Worm (Caenorhabditis elegans): ENCODE results near the gene F53A9.3.
A peak's percentile ranks its signal among the peaks of the same experiment; 100 is the strongest.

The F53A9.3 gene

DNA sequence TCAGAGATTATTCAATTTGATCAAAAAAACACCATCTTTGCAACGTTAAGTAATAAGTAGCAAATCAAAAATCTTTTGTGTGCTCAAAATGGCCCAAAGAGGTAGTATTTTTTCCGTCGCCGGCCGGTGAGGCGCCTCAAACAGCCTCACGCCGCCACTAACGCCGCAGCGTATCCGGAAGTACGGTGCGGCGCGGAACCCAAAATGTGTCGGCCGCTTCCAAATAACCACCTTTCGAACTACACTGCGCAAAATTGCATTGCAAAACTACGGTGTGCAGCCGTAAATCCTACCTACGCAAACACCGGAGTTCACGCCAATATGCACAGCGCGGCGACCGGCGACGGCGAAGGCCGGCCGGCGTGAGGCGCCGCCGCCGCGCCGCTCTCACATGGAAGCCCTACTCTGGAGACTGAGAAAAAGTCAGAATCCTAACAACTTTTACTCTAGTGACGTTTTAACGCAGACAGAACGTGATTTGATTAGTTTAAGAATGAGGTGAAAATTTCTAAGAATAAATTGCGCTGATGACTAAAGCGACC lies 33.5 kb downstream of the F53A9.3 start (continued):
- TF ChIP-seq zfp-2 (tag; optimal IDR thresholded peaks at IDR 0.05): no peak
- TF ChIP-seq ceh-44 (GFP tag; IDR thresholded peaks at IDR 0.05): no peak
- TF ChIP-seq tag-97 (GFP tag; IDR thresholded peaks at IDR 0.05): no peak
- no peak for TF ChIP-seq unc-130 (GFP tag; optimal IDR thresholded peaks at IDR 0.05)
- TF ChIP-seq F10B5.3 (tag; optimal IDR thresholded peaks at IDR 0.05): peak; percentile 54
- TF ChIP-seq lin-29 (GFP tag; IDR thresholded peaks at IDR 0.05): no peak
- no peak for TF ChIP-seq nhr-76 (tag; optimal IDR thresholded peaks at IDR 0.05)
- 0 out of 2 replicates have a peak, but pooled peaks have one; percentile 26 for TF ChIP-seq Y48G9A.11 (GFP tag; IDR thresholded peaks at IDR 0.05)
- no peak for TF ChIP-seq ama-1 (optimal IDR thresholded peaks at IDR 0.05)
- TF ChIP-seq nhr-42 (GFP tag; IDR thresholded peaks at IDR 0.05): 0 out of 2 replicates have a peak, but pooled peaks have one; percentile 24
- 0 out of 2 replicates have a peak, but pooled peaks have one; percentile 25 for TF ChIP-seq D1046.2 (GFP tag; IDR thresholded peaks at IDR 0.05)
- no peak for TF ChIP-seq F26F4.8 (GFP tag; conservative IDR thresholded peaks at IDR 0.05)

DNA sequence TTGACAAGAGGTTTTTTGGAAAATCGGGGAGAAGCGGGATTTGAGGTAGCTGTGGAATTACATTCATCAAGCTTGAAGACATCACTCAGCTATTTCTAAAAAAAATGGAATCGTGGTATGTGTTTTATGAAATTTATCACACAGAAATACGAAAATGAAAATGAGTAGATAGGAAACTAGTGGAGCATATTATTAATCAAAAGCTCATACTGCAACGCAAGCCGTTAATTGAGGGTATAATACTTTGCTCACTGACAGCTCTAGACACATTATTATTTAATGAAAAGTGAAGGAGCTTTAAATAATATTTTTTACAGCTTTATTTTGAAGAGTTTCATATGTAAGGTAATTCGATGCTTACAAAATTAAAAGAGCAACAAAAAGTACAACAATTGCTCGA lies 34.7 kb downstream of the F53A9.3 start, which contains the start of gene M02D8.7:
Gene M02D8.7 (minus strand): TSS at position 101 of the 400 bp plus-strand sequence.
- TF ChIP-seq vab-7 (GFP tag; IDR thresholded peaks at IDR 0.05): no peak
- no peak for TF ChIP-seq fkh-10 (GFP tag; optimal IDR thresholded peaks at IDR 0.05)
- TF ChIP-seq spr-3 (GFP tag; optimal IDR thresholded peaks at IDR 0.05): no peak
- TF ChIP-seq set-16 (GFP tag; IDR thresholded peaks at IDR 0.05): no peak
- no peak for TF ChIP-seq zag-1 (tag; optimal IDR thresholded peaks at IDR 0.05)
- no peak for TF ChIP-seq hif-1 (tag; optimal IDR thresholded peaks at IDR 0.05)
- TF ChIP-seq F44E2.7 (GFP tag; IDR thresholded peaks at IDR 0.05): no peak
- TF ChIP-seq dmd-6 (GFP tag; IDR thresholded peaks at IDR 0.05): no peak
- no peak for TF ChIP-seq sdz-12 (GFP tag; optimal IDR thresholded peaks at IDR 0.05)
- TF ChIP-seq nhr-28 (tag; optimal IDR thresholded peaks at IDR 0.05): no peak
- no peak for TF ChIP-seq dmd-8 (GFP tag; IDR thresholded peaks at IDR 0.05)
- TF ChIP-seq nhr-48 (tag; optimal IDR thresholded peaks at IDR 0.05): no peak
- no peak for TF ChIP-seq zip-11 (GFP tag; IDR thresholded peaks at IDR 0.05)
- TF ChIP-seq rbr-2 (tag; optimal IDR thresholded peaks at IDR 0.05): no peak
- TF ChIP-seq lin-1 (GFP tag; IDR thresholded peaks at IDR 0.05): no peak
- TF ChIP-seq nhr-102 (tag; optimal IDR thresholded peaks at IDR 0.05): no peak
- no peak for TF ChIP-seq fos-1 (tag; optimal IDR thresholded peaks at IDR 0.05)
- no peak for TF ChIP-seq mdt-29 (GFP tag; IDR thresholded peaks at IDR 0.05)

DNA sequence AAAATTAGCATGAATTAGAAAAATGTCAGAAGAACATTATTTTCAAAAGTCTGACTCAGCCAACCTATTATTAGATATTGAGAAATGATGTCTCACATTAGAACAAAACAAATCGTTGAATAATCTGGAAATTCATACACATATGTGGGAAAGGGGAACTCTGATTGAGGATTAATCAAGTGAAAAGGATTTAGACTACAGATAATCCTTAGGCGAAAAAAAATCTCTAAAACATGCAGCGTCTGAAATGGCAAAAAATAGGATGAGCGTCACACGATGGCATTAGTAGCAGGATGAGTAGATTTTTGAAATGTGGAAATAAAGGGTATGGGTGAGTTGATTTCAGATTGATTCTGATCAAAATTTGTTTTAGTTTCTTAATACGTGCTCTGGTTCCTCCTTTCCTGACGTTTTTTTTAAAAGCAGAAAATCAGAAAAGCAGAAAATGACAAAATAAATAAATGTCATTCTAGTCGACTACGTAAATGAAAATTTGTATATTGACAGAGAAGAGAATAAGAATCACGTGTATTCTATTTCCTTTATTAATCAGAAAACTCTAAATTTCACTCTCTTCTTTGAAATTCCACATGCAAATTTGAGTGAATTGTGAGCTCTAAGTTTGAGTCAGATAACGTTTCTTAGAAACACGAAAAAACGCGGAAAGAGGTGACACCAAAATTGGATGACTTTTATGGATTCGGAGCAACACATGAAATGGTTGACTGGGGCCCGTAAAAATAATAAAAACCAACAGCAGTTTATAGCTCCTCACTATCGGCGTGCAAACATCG lies 36.2 kb downstream of the F53A9.3 start:
- no peak for TF ChIP-seq T20F7.1 (GFP tag; optimal IDR thresholded peaks at IDR 0.05)

DNA sequence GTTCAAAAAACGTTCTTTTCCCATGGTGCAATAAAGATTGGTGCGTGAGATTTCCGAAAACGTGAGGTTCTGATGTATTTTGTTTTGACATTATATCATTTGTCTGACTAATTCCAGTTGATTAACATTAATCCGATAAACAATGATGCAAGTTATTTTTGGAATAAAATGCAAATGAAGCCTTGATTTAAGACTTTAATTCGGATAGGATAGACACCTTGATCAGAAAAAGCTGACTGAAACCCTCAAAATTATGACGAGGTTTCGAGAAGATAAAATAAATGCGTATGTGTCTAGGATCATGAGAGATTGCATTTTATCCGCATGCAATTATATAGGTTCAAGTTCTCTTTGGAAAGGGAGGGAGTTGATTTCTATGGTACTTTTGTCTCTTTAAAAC lies 37.4 kb downstream of the F53A9.3 start:
- TF ChIP-seq daf-16 (GFP tag; optimal IDR thresholded peaks at IDR 0.05) (no peak), daf-16 (tag; optimal IDR thresholded peaks at IDR 0.05) (no peak), ces-1 (GFP tag; optimal IDR thresholded peaks at IDR 0.05) (no peak), fos-1 (tag; optimal IDR thresholded peaks at IDR 0.05) (no peak), T20F7.1 (GFP tag; optimal IDR thresholded peaks at IDR 0.05) (no peak), T26A8.4 (GFP tag; IDR thresholded peaks at IDR 0.05) (no peak), gei-8 (GFP tag; optimal IDR thresholded peaks at IDR 0.05) (no peak), cey-2 (tag; optimal IDR thresholded peaks at IDR 0.05; ENCODE audit: borderline replicate concordance, insufficient read depth) (no peak), lin-15B (tag; optimal IDR thresholded peaks at IDR 0.05) (no peak)

Measured in whole organism, L4 larva.